Fruit fly (Drosophila melanogaster) whole organism: Measurements from ENCODE around the gene CG8112.

ENCODE experiments used
- CG8478 ChIP-seq: fragments of >200 bp; optimal IDR thresholded peaks from 2 replicates; lab custom pipeline; 2018; ENCODE audit warnings: inconsistent platforms
- pan ChIP-seq: fragments of >200 bp; optimal IDR thresholded peaks from 2 replicates; lab custom pipeline; 2017
- psq ChIP-seq: fragments of >200 bp; optimal IDR thresholded peaks from 2 replicates; lab custom pipeline; 2017
- usp ChIP-seq: fragments of >200 bp; optimal IDR thresholded peaks from 2 replicates; lab custom pipeline; 2017; ENCODE audit warnings: missing biosample characterization, missing genetic modification characterization, mixed read lengths

- TF ChIP-seq usp (GFP tag; lab: Kevin White, UChicago) (no peak), CG8478 (lab: Kevin White, UChicago) (no peak), psq (no peak), pan (lab: Kevin White, UChicago) (no peak)
These were observed 12.1 kb upstream of the CG8112 start for dm6 chr3R:8700660-8701059.
